Fruit fly (Drosophila melanogaster) ovary, adult (tissue): Measurements from ENCODE around the gene kin17.

Source experiments
- CG17801 ChIP-seq: fragments of 200-800 bp; optimal IDR thresholded peaks from 2 replicates; lab custom pipeline; 2019; ENCODE audit warnings: missing biosample characterization, mild to moderate bottlenecking, missing genetic modification characterization, moderate library complexity; ENCODE audit not compliant: partially characterized antibody

The kin17 gene

dm6 chr3L:20353726-20354332 is 2.8 kb upstream of the kin17 start:
- TF ChIP-seq CG17801 (GFP tag; lab: Kevin White, UChicago), result no peak

dm6 chr3L:20354363-20354762 is 2.2 kb upstream of the kin17 start:
- TF ChIP-seq CG17801 (GFP tag; lab: Kevin White, UChicago), result no peak

- TF ChIP-seq CG17801 (GFP tag; lab: Kevin White, UChicago), result no peak
Measured at dm6 chr3L:20354872-20355271, 1.7 kb upstream of the kin17 start.

- no peak for TF ChIP-seq CG17801 (GFP tag; lab: Kevin White, UChicago)
Measured at dm6 chr3L:20358212-20358611, 1.6 kb downstream of the kin17 start, which contains the start of gene CG5665. TSS of gene CG5665 (plus strand) at chr3L:20358512.

- no peak for TF ChIP-seq CG17801 (GFP tag; lab: Kevin White, UChicago)
Measured at dm6 chr3L:20361389-20361788, 4.8 kb downstream of the kin17 start, which contains the start of gene Prim2. TSS of gene Prim2 (minus strand) at chr3L:20361585.

dm6 chr3L:20366074-20366473 is 9.5 kb downstream of the kin17 start:
- no peak for TF ChIP-seq CG17801 (GFP tag; lab: Kevin White, UChicago)

dm6 chr3L:20366674-20367372 is 10.2 kb downstream of the kin17 start, which contains the start of the genes Toll-9 and in:
TSS of gene Toll-9 (minus strand) at chr3L:20366724.
TSS of gene in (plus strand) at chr3L:20367198.
- TF ChIP-seq CG17801 (GFP tag; lab: Kevin White, UChicago), result no peak

dm6 chr3L:20370013-20370412 is 13.4 kb downstream of the kin17 start, which contains the start of gene CG13247:
TSS of gene CG13247 (plus strand) at chr3L:20370313.
- no peak for TF ChIP-seq CG17801 (GFP tag; lab: Kevin White, UChicago)

- TF ChIP-seq CG17801 (GFP tag; lab: Kevin White, UChicago), result no peak
Measured at dm6 chr3L:20375467-20375866, 18.9 kb downstream of the kin17 start.

dm6 chr3L:20375878-20376563 is 19.4 kb downstream of the kin17 start, which contains the start of the genes Ide and RhoBTB:
TSS of gene Ide (minus strand) at chr3L:20375896.
TSS of gene RhoBTB (plus strand) at chr3L:20376242.
- TF ChIP-seq CG17801 (GFP tag; lab: Kevin White, UChicago), result peak; percentile 45

- no peak for TF ChIP-seq CG17801 (GFP tag; lab: Kevin White, UChicago)
Measured at dm6 chr3L:20376564-20376920, 19.9 kb downstream of the kin17 start.

- TF ChIP-seq CG17801 (GFP tag; lab: Kevin White, UChicago), result no peak
Measured at dm6 chr3L:20379496-20379895, 22.9 kb downstream of the kin17 start.

- TF ChIP-seq CG17801 (GFP tag; lab: Kevin White, UChicago), result peak; percentile 76
Measured at dm6 chr3L:20384086-20384810, 27.6 kb downstream of the kin17 start, which contains the start of the genes CG5498 and fbl. TSS of gene CG5498 (minus strand) at chr3L:20384109. TSS of gene fbl (plus strand) at chr3L:20384429.

- TF ChIP-seq CG17801 (GFP tag; lab: Kevin White, UChicago), result no peak
Measured at dm6 chr3L:20385006-20385405, 28.4 kb downstream of the kin17 start.
